Worm (Caenorhabditis elegans): ENCODE measurements around the gene C14C10.1.

- no peak for TF ChIP-seq set-16 (GFP tag; IDR thresholded peaks at IDR 0.05)
- TF ChIP-seq nhr-28 (tag; optimal IDR thresholded peaks at IDR 0.05) = no peak
- TF ChIP-seq daf-12 (tag; optimal IDR thresholded peaks at IDR 0.05) = no peak
- no peak for TF ChIP-seq lsy-2 (tag; optimal IDR thresholded peaks at IDR 0.05)
- TF ChIP-seq daf-16 (GFP tag; optimal IDR thresholded peaks at IDR 0.05) = no peak
- no peak for TF ChIP-seq daf-16 (tag; optimal IDR thresholded peaks at IDR 0.05)
- TF ChIP-seq Y75B8A.6 (GFP tag; IDR thresholded peaks at IDR 0.05) = no peak
- TF ChIP-seq tra-1 (GFP tag; IDR thresholded peaks at IDR 0.05) = no peak
- no peak for TF ChIP-seq nhr-6 (tag; optimal IDR thresholded peaks at IDR 0.05)
- no peak for TF ChIP-seq ama-1 (optimal IDR thresholded peaks at IDR 0.05)
- no peak for TF ChIP-seq rbr-2 (tag; optimal IDR thresholded peaks at IDR 0.05)
- TF ChIP-seq dpl-1 (GFP tag; optimal IDR thresholded peaks at IDR 0.05) = no peak
- no peak for TF ChIP-seq unc-62 (GFP tag; optimal IDR thresholded peaks at IDR 0.05 in 1 of 2)
- TF ChIP-seq unc-62 (tag; optimal IDR thresholded peaks at IDR 0.05) = no peak
These were observed 20.3 kb upstream of the C14C10.1 start, which contains the start of gene E02A10.4 for ce11 chrV:12567850-12568249.

Measured in whole organism, L4 larva.